Worm (Caenorhabditis elegans) whole organism, early embryonic: Measurements from ENCODE around the gene Y71H2AM.12.
"Not testable (repeated sequence)": the region's sequence is repeated elsewhere in the genome, so short reads cannot be mapped to it uniquely, and the experiment has no call there.

Experiments
- B0310.2 ChIP-seq: sonication (generic microtip); optimal IDR thresholded peaks from 2 replicates; lab custom pipeline; 2016; ENCODE audit warnings: mild to moderate bottlenecking, missing genetic modification characterization, missing compliant biosample characterization
- F13C5.2 ChIP-seq: sonication (generic microtip); optimal IDR thresholded peaks from 2 replicates; lab custom pipeline; 2017; ENCODE audit warnings: mild to moderate bottlenecking, missing genetic modification characterization, inconsistent platforms, missing compliant biosample characterization
- aly-1 ChIP-seq: sonication (generic microtip); optimal IDR thresholded peaks from 2 replicates; lab custom pipeline; 2016; ENCODE audit warnings: missing genetic modification characterization, missing compliant biosample characterization
- ama-1 ChIP-seq: fragments of 150-350 bp; optimal IDR thresholded peaks from 2 replicates; lab custom pipeline; 2014
- ceh-13 ChIP-seq: fragments of 200-800 bp; sonication (Bioruptor generic); optimal IDR thresholded peaks from 2 replicates; lab custom pipeline; 2018; ENCODE audit warnings: mild to moderate bottlenecking, missing genetic modification characterization, missing compliant biosample characterization
- ceh-36 ChIP-seq: sonication (generic microtip); optimal IDR thresholded peaks from 2 replicates; lab custom pipeline; 2016; ENCODE audit warnings: missing genetic modification characterization, inconsistent platforms, missing compliant biosample characterization
- ets-7 ChIP-seq: sonication (generic microtip); optimal IDR thresholded peaks from 2 replicates; lab custom pipeline; 2016; ENCODE audit warnings: missing genotype, missing genetic modification characterization, missing compliant biosample characterization
- flt-1 ChIP-seq: fragments of 200-800 bp; sonication (Bioruptor generic); IDR thresholded peaks from 2 replicates; pipeline ENCODE4 v1.3.6; 2022; ENCODE audit warnings: missing genetic modification characterization, missing compliant biosample characterization
- hmbx-1 ChIP-seq: sonication (generic microtip); optimal IDR thresholded peaks from 2 replicates; lab custom pipeline; 2016; ENCODE audit warnings: mild to moderate bottlenecking, missing genetic modification characterization, missing compliant biosample characterization
- hmg-4 ChIP-seq: fragments of 200-800 bp; sonication (Bioruptor generic); optimal IDR thresholded peaks from 2 replicates; lab custom pipeline; 2018; ENCODE audit warnings: mild to moderate bottlenecking, missing genetic modification characterization, missing compliant biosample characterization
- hnd-1 ChIP-seq: sonication (generic microtip); optimal IDR thresholded peaks from 2 replicates; lab custom pipeline; 2016; ENCODE audit warnings: missing genetic modification characterization, missing compliant biosample characterization
- pes-1 ChIP-seq: fragments of 200-800 bp; sonication (Bioruptor generic); IDR thresholded peaks from 2 replicates; pipeline ENCODE4 v1.3.6; 2022; ENCODE audit warnings: missing genetic modification reagents, missing genetic modification characterization, missing compliant biosample characterization
- scrt-1 ChIP-seq: fragments of 200-800 bp; sonication (Bioruptor generic); IDR thresholded peaks from 2 replicates; pipeline ENCODE4 v1.3.6; 2022; ENCODE audit warnings: missing genetic modification characterization, missing compliant biosample characterization
- sea-1 ChIP-seq: fragments of 200-800 bp; sonication (Bioruptor generic); conservative IDR thresholded peaks from 2 replicates; pipeline ENCODE4 v1.3.6; 2022; ENCODE audit warnings: missing genetic modification characterization, missing compliant biosample characterization
- tbx-11 ChIP-seq: fragments of 200-800 bp; sonication (Bioruptor generic); IDR thresholded peaks from 2 replicates; pipeline ENCODE4 v1.3.6; 2022; ENCODE audit warnings: missing genetic modification characterization, missing compliant biosample characterization
- tbx-37 ChIP-seq: fragments of 200-800 bp; sonication (Bioruptor generic); conservative IDR thresholded peaks from 2 replicates; pipeline ENCODE4 v1.3.6; 2022; ENCODE audit warnings: missing genetic modification reagents, missing genetic modification characterization, missing compliant biosample characterization
- tra-4 ChIP-seq: sonication (generic microtip); optimal IDR thresholded peaks from 2 replicates; lab custom pipeline; 2017; ENCODE audit warnings: missing genetic modification characterization, missing compliant biosample characterization

Y71H2AM.12 gene

DNA sequence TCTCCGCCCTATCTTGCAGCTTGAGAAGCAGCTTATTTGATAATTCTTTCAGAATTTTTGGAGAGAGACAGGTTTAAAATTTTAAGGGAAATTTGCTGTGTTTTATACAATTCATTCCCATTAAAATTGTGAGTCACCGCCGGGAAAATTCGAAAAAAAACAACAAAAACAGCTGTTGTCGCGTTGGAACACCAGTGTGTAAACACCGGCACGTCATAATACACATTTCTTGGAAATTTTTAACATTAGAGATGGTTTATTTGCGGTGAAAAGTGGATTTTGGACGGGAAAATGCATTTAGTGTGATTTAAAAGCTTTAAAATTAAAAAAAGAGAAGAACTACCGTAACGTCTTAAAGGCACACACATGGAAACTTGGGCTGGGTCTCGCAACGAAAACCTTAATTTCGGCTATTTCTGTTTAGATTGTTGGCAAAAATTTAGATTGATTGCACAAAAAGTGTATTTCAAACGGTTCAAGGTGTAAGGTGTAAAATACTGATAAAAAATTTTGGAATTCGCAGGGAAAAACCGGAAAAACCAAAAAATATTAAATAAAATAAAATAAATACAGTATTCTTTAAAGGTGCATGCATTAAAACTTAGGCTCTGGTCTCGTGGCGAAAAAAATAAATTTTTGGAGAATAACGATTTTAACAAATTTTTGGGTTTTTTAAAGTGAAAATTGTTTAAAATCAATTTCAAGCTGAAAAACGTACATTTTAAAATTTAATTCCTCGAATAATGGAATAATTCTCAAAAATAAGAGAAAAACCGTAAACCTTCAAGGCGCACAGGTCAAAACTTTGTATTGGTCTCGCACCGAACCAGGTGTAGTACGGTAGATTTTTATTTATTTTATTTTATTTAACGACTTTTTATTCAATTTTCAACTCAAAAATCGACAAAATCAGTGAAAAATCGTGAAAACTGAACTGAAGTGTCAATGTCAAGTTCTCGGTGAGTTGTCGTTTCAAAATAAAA, 8.4 kb downstream of the Y71H2AM.12 start, which contains the start of gene cosa-1:
Gene cosa-1 (plus strand): TSS at position 896 of the 983 bp plus-strand sequence.
- TF ChIP-seq tbx-11, result no peak
- no peak for TF ChIP-seq sea-1 (GFP tag; lab: Robert Waterston, UW)
- no peak for TF ChIP-seq pes-1 (GFP tag; lab: Robert Waterston, UW)
- TF ChIP-seq ceh-36 (tag; lab: Kevin White, UChicago), result no peak
- no peak for TF ChIP-seq ama-1 (lab: Kevin White, UChicago)

- no peak for TF ChIP-seq ceh-13 (GFP tag; lab: Kevin White, UChicago)
- TF ChIP-seq hmg-4 (GFP tag; lab: Kevin White, UChicago), result no peak
- no peak for TF ChIP-seq B0310.2
- no peak for TF ChIP-seq aly-1 (tag; lab: Kevin White, UChicago)
- TF ChIP-seq sea-1 (GFP tag; lab: Robert Waterston, UW), result no peak
- no peak for TF ChIP-seq ets-7
- no peak for TF ChIP-seq tra-4 (tag; lab: Kevin White, UChicago)
- TF ChIP-seq F13C5.2 (tag; lab: Kevin White, UChicago), result no peak
- no peak for TF ChIP-seq pes-1 (GFP tag; lab: Robert Waterston, UW)
- TF ChIP-seq tbx-37 (GFP tag; lab: Robert Waterston, UW), result no peak
Measured at ce11 chrIII:2724992-2725220, 9.0 kb downstream of the Y71H2AM.12 start, which contains the start of gene Y71H2AM.11. TSS of gene Y71H2AM.11 (minus strand) at chrIII:2725092.

- TF ChIP-seq aly-1 (tag; lab: Kevin White, UChicago) (no peak), ama-1 (lab: Kevin White, UChicago) (no peak), hmbx-1 (no peak), tbx-37 (GFP tag; lab: Robert Waterston, UW) (no peak), ceh-13 (GFP tag; lab: Kevin White, UChicago) (no peak), scrt-1 (GFP tag; lab: Robert Waterston, UW) (no peak)
Measured at ce11 chrIII:2716514-2716913, 17.4 kb downstream of the Y71H2AM.12 start, which contains the start of gene tmem-132. TSS of gene tmem-132 (minus strand) at chrIII:2716614.

DNA sequence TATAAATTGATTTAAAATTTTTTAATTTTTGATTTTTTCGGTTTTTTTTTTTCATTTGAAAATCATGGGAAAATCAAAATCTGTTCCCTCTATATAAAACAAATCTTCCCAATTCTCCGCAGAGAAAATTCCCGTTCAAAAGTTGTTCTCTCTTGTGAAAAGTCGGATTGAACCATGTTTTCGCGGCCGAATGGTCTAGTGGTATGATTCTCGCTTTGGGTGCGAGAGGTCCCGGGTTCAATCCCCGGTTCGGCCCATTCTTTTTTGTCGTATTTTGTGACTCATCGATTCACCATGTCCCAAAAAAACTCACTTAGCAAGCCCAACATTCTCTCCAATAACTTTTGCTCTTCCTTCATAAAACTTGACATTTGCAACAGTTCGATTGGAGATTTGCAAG, 22.4 kb downstream of the Y71H2AM.12 start:
- 0 out of 2 replicates have a peak, but pooled peaks have one; percentile 10 for TF ChIP-seq pes-1 (GFP tag; lab: Robert Waterston, UW)
- no peak for TF ChIP-seq hmg-4 (GFP tag; lab: Kevin White, UChicago)

ce11 chrIII:2710211-2710610, 23.7 kb downstream of the Y71H2AM.12 start:
- TF ChIP-seq flt-1 (GFP tag; lab: Robert Waterston, UW) (no peak), B0310.2 (no peak), hnd-1 (tag; lab: Kevin White, UChicago) (no peak), sea-1 (GFP tag; lab: Robert Waterston, UW) (no peak), hmbx-1 (no peak), ets-7 (no peak), ama-1 (lab: Kevin White, UChicago) (no peak), ceh-13 (GFP tag; lab: Kevin White, UChicago) (no peak), F13C5.2 (tag; lab: Kevin White, UChicago) (no peak), tbx-37 (GFP tag; lab: Robert Waterston, UW) (no peak), aly-1 (tag; lab: Kevin White, UChicago) (no peak), tra-4 (tag; lab: Kevin White, UChicago) (no peak), hmg-4 (GFP tag; lab: Kevin White, UChicago) (no peak)

DNA sequence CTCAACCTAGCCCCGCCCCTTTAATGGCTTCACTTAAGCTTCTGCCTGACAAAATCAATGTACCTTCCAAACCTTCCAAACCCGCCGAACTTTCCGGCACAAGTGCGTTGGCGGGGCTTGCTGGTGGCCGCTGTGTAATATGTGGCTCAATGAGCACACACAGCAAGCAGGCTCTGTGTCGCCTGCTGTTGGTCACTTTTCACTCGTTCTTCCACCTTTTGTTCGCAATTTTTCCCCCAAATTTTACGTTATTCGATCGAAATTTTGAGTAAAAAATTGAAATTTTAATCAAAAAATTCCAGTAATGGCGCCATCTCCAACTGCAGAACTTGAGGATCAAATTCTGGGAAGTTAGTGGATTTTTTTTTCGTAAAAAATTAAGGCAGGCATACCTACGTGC, 33.3 kb downstream of the Y71H2AM.12 start, which contains the start of gene set-27:
Gene set-27 (plus strand): TSS at position 301 of the 400 bp plus-strand sequence.
- TF ChIP-seq tbx-11 (no peak), aly-1 (tag; lab: Kevin White, UChicago) (no peak), ama-1 (lab: Kevin White, UChicago) (no peak), hmg-4 (GFP tag; lab: Kevin White, UChicago) (no peak), B0310.2 (no peak), ets-7 (no peak), hmbx-1 (no peak), pes-1 (GFP tag; lab: Robert Waterston, UW) (no peak), scrt-1 (GFP tag; lab: Robert Waterston, UW) (no peak), ceh-13 (GFP tag; lab: Kevin White, UChicago) (no peak), tbx-37 (GFP tag; lab: Robert Waterston, UW) (no peak), tra-4 (tag; lab: Kevin White, UChicago) (no peak), flt-1 (GFP tag; lab: Robert Waterston, UW) (no peak), sea-1 (GFP tag; lab: Robert Waterston, UW) (no peak), F13C5.2 (tag; lab: Kevin White, UChicago) (no peak)

ce11 chrIII:2699363-2699762, 34.5 kb downstream of the Y71H2AM.12 start, which contains the start of gene cox-6B:
TSS of gene cox-6B (plus strand) at chrIII:2699663.
- TF ChIP-seq ceh-36 (tag; lab: Kevin White, UChicago); ama-1 (lab: Kevin White, UChicago); tbx-11: not testable (repeated sequence)

DNA sequence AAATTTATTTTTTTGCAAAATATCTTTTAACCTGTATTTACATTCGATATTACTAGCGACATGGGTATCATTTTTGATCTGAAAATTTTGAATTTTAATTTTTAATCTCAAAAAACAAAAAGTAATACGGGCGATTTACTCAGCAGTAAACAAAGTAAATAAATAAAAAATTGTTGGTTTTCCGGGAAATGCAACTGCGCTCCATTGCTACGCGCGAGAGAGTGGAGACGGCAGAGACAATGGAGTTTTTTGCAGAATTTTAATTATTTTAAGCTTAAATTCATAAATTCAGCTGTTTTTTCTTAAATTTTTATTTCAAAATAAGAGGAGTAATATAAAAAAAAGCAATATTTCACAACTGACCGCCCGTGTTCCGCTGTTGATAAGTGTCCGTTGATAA, 35.2 kb downstream of the Y71H2AM.12 start, which contains the start of gene slc-30A9:
Gene slc-30A9 (minus strand): TSS at position 78 of the 400 bp plus-strand sequence.
- TF ChIP-seq hmg-4 (GFP tag; lab: Kevin White, UChicago) (no peak), pes-1 (GFP tag; lab: Robert Waterston, UW) (no peak), tra-4 (tag; lab: Kevin White, UChicago) (no peak), ama-1 (lab: Kevin White, UChicago) (no peak), B0310.2 (no peak), ceh-36 (tag; lab: Kevin White, UChicago) (no peak), flt-1 (GFP tag; lab: Robert Waterston, UW) (no peak), F13C5.2 (tag; lab: Kevin White, UChicago) (no peak), ets-7 (no peak), tbx-11 (no peak), scrt-1 (GFP tag; lab: Robert Waterston, UW) (no peak), hnd-1 (tag; lab: Kevin White, UChicago) (no peak), ceh-13 (GFP tag; lab: Kevin White, UChicago) (no peak), aly-1 (tag; lab: Kevin White, UChicago) (no peak)
